Worm (Caenorhabditis elegans): ENCODE data around the gene col-86.
"Not testable (repeated sequence)": the region's sequence is repeated elsewhere in the genome, so short reads cannot be mapped to it uniquely, and the experiment has no call there.

Gene col-86

DNA sequence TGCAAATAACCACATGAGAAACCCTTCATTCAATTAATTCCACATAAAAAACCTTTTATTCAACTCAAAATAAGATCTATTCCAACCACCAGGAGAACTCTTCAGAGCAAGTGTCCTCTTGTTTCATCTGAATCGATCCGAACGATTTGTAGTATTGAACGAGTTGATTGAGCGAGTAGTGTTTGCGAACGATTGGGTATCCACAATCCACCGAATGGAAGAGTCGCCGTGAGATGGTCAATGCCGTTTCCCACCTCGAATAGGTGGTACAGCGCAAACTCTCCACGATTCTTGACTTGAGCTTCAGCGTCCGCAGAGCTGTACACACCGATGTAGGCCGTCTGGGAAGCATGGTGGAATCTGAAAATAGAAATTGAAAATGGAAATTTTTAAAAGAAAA is 15.7 kb downstream of the col-86 start, which contains the start of gene Y81G3A.6:
Gene Y81G3A.6 (minus strand): TSS at position 101 of the 400 bp plus-strand sequence.
- not testable (repeated sequence) for TF ChIP-seq dao-5, him-1, W03F9.2 (tag; optimal IDR thresholded peaks at IDR 0.05)

DNA sequence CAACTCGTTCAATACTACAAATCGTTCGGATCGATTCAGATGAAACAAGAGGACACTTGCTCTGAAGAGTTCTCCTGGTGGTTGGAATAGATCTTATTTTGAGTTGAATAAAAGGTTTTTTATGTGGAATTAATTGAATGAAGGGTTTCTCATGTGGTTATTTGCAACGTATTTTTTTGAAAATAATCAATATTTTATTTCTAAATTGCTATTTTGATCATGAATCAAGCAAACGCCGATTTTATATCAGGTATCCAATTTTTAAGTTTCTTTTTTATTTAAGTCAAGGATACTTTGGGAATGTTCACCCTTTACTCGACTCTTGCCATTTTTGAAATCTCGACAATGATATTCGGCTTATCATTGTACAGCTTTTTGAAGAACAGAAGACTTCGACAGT is 17.5 kb downstream of the col-86 start, which contains the start of gene Y81G3A.2:
Gene Y81G3A.2 (plus strand): TSS at position 301 of the 400 bp plus-strand sequence.
- TF ChIP-seq W03F9.2, dao-5, him-1 (tag; optimal IDR thresholded peaks at IDR 0.05): not testable (repeated sequence)

DNA sequence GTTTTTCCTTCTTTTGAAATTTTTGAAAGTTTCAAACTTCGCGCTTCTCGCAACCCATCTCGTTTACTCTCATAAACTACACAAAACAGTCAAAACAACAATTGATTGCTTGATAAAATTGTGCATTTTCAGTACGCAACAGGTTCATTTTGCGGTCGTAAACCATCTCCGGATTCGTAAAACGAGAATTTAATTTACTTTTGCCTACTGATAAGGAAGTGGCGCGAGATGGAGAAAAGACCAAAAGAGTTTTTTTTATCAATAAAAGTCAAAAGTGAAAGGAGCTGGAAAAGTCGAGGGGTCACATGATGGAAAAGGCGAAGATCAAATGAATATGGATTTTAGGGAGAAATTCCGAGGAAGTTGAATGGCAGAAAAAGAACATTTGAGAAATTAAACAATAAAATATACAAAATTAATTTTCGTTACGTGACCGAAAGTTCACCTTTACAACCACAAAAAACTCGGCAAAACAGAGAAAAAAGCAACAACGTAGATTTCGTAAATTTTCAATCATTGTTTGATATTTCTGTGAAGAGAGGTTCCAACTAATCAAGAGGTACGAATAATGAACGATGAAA is 19.1 kb downstream of the col-86 start, which contains the start of gene F42G4.6:
Gene F42G4.6 (plus strand): TSS at position 531 of the 581 bp plus-strand sequence.
- TF ChIP-seq W03F9.2 (tag; optimal IDR thresholded peaks at IDR 0.05): no peak
- TF ChIP-seq dao-5 (tag; optimal IDR thresholded peaks at IDR 0.05): no peak
- TF ChIP-seq him-1 (tag; optimal IDR thresholded peaks at IDR 0.05): no peak

DNA sequence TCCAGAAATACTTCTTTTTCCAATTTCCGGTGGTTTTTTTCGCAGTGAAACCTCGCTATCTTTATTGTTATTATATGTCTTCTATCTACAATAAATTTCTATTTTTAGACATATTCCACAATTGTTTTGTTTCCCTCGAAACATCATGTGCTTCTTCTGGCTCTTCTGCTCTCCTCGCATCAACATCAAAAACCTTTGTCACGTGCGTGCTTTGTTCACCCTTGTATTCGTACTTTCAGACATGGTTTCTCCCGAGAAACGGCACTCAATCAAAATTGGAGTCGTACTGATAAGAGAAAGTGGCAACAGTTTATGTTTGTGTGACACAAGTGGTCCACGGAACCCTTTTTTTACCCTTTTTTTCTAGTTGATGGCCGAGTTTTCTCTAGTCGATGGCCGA is 20.3 kb downstream of the col-86 start:
- no peak for TF ChIP-seq dao-5 (tag; optimal IDR thresholded peaks at IDR 0.05)
- no peak for TF ChIP-seq him-1 (tag; optimal IDR thresholded peaks at IDR 0.05)
- no peak for TF ChIP-seq W03F9.2 (tag; optimal IDR thresholded peaks at IDR 0.05)

DNA sequence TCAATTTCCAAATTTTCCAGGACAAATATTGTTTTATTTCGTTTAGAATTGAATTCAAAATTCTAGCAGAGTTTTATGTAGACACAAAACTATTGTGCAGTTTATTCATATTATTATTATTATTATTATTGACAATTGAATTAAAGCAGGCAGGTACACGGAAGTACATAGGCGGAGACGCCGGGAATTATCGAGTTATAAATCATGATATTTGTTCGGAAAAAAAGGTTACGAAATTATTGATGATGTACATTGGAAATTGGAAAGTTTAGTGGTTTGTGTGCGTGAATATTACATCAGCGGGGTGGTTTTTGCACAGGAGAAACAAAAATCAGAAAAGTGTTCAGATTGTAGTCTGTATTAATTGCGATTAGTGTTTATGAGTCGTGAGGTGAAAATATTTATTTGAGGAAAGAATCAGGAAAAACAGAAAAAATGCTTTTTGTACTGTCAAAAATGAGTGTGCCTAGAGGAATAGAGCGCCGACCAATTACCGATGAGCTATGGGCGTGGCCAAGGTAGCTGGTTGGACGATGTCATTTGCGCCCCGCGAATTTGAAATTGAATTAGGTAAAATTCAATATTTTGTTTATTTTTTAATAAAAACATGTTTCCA is 21.7 kb downstream of the col-86 start:
- TF ChIP-seq dao-5 (tag; optimal IDR thresholded peaks at IDR 0.05): no peak
- no peak for TF ChIP-seq him-1 (tag; optimal IDR thresholded peaks at IDR 0.05)
- no peak for TF ChIP-seq W03F9.2 (tag; optimal IDR thresholded peaks at IDR 0.05)

DNA sequence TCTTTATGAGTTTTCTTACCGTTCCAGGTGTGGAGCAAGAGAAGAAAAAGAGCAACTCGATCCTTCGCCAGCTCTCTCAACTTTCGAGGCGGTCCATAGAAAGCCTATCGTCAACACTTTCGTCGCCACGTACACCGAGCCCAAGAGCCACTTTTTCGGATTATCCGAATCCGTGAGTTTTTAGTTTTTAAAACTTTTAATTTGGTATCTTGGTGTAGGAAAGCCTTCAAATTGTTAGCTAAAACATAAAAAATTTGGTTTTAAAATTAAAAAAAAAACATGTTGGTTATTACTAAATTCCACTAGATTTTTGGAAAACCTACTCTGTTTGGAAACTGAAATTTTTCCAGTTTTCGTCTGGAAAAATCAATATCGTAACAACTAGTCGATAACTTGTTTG is 24.3 kb downstream of the col-86 start:
- no peak for TF ChIP-seq dao-5 (tag; optimal IDR thresholded peaks at IDR 0.05)
- TF ChIP-seq him-1 (tag; optimal IDR thresholded peaks at IDR 0.05): no peak
- TF ChIP-seq W03F9.2 (tag; optimal IDR thresholded peaks at IDR 0.05): no peak

DNA sequence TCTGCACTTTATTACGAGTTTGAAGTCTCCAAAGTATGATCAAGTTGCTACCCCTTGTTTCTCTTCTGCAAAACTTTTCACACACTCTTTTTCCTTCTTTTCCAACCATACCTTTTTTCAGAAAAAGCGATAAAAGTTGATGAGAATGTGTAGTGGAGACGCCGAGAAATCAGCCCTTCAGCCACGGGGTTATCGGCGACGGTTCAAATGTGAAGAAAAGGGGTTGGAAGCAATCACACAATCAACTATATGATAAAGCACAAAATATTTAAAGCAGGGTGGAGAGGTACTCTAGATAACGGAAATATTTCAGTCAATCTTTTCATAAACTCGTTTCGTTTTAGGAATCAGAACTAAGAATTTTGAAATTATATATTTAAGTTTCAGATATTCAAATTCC is 25.0 kb downstream of the col-86 start, which contains the start of gene F42G4.5:
Gene F42G4.5 (plus strand): TSS at position 379 of the 400 bp plus-strand sequence.
- TF ChIP-seq W03F9.2 (tag; optimal IDR thresholded peaks at IDR 0.05) (no peak), him-1 (tag; optimal IDR thresholded peaks at IDR 0.05) (no peak), dao-5 (tag; optimal IDR thresholded peaks at IDR 0.05) (no peak)

ce11 chrII:13066777-13067290 is 31.2 kb downstream of the col-86 start:
- no peak for TF ChIP-seq him-1 (tag; optimal IDR thresholded peaks at IDR 0.05)

- TF ChIP-seq him-1 (tag; optimal IDR thresholded peaks at IDR 0.05): no peak
- TF ChIP-seq W03F9.2 (tag; optimal IDR thresholded peaks at IDR 0.05): no peak
- TF ChIP-seq dao-5 (tag; optimal IDR thresholded peaks at IDR 0.05): no peak
These were observed 32.8 kb downstream of the col-86 start for ce11 chrII:13065251-13065650.

- no peak for TF ChIP-seq him-1 (tag; optimal IDR thresholded peaks at IDR 0.05)
- TF ChIP-seq W03F9.2 (tag; optimal IDR thresholded peaks at IDR 0.05): no peak
- TF ChIP-seq dao-5 (tag; optimal IDR thresholded peaks at IDR 0.05): no peak
These were observed 38.9 kb downstream of the col-86 start for ce11 chrII:13059196-13059595.

ce11 chrII:13056580-13056979 is 41.5 kb downstream of the col-86 start, which contains the start of gene zyx-1:
Gene zyx-1 (plus strand): TSS chrII:13056910.
- no peak for TF ChIP-seq dao-5 (tag; optimal IDR thresholded peaks at IDR 0.05)
- no peak for TF ChIP-seq W03F9.2 (tag; optimal IDR thresholded peaks at IDR 0.05)
- TF ChIP-seq him-1 (tag; optimal IDR thresholded peaks at IDR 0.05): no peak

DNA sequence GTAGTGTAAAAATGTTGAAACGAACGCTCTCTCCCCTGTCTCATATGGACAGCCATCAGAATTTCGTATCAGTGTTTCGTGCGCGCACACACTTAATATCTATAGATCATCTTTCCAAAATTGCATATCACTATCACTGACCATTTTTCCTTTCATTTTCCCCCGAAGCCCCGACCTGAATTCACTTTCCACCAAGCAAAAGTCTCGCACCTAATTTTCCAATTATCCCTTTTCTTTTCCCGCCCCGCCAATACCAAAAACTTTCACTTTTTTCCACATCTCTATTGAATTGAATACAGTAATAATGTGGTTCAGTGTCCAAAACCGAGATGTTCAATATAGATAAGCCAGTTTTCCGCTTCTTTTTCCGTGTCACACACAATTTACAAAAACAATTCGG is 44.6 kb downstream of the col-86 start:
- no peak for TF ChIP-seq dao-5 (tag; optimal IDR thresholded peaks at IDR 0.05)
- no peak for TF ChIP-seq W03F9.2 (tag; optimal IDR thresholded peaks at IDR 0.05)
- no peak for TF ChIP-seq him-1 (tag; optimal IDR thresholded peaks at IDR 0.05)

- TF ChIP-seq him-1 (tag; optimal IDR thresholded peaks at IDR 0.05) (no peak), dao-5 (tag; optimal IDR thresholded peaks at IDR 0.05) (no peak), W03F9.2 (tag; optimal IDR thresholded peaks at IDR 0.05) (no peak)
These were observed 48.0 kb downstream of the col-86 start for ce11 chrII:13050050-13050449.

DNA sequence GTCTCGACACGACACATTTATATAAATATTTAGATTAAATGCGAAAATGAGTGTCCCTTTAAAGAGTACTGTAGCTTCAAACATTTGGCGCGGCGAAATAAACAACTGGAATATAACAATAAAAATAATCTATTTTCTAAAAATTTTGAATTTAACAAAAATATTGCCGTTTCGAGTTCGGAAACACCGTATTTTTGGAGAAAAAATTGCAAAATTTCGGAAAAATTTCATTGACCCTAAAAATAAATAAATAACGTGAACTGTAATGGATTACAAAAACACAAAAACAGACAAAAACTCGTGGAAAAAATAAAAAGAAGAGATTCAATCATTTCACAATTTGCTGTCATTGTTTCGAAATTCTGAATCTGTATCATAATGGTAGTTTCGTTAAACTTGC is 50.5 kb downstream of the col-86 start, which contains the start of gene F42G4.2:
Gene F42G4.2 (plus strand): TSS at position 301 of the 400 bp plus-strand sequence.
- TF ChIP-seq dao-5, W03F9.2, him-1 (tag; optimal IDR thresholded peaks at IDR 0.05): not testable (repeated sequence)

Measured in whole organism, L4/young adult.